Worm (Caenorhabditis elegans) whole organism, L4 larva: ENCODE measurements around the gene F31E8.5.
A peak's percentile ranks its signal among the peaks of the same experiment; 100 is the strongest.

Source experiments
- R02D3.7 ChIP-seq: fragments of 150-350 bp; sonication (generic microtip); optimal IDR thresholded peaks from 3 replicates; lab custom pipeline; 2014; ENCODE audit warnings: missing biosample characterization, missing genetic modification characterization
- T20F7.1 ChIP-seq: fragments of 200-800 bp; sonication (Bioruptor generic); optimal IDR thresholded peaks from 2 replicates; lab custom pipeline; 2018; ENCODE audit warnings: mild to moderate bottlenecking, missing genetic modification characterization, missing compliant biosample characterization
- Y48G9A.11 ChIP-seq: fragments of 200-800 bp; sonication (Bioruptor generic); IDR thresholded peaks from 2 replicates; pipeline ENCODE4 v1.3.6; 2022; ENCODE audit warnings: missing genetic modification reagents, missing genetic modification characterization, missing compliant biosample characterization
- aha-1 ChIP-seq: fragments of 150-350 bp; peaks from one replicate; lab custom pipeline; 2014; ENCODE audit warnings: missing biosample characterization, missing genetic modification characterization
- aly-2 ChIP-seq: sonication (generic microtip); optimal IDR thresholded peaks from 2 replicates; lab custom pipeline; 2018; ENCODE audit warnings: missing biosample characterization, missing genetic modification characterization
- attf-4 ChIP-seq: sonication (generic microtip); optimal IDR thresholded peaks from 3 replicates; lab custom pipeline; 2017; ENCODE audit warnings: missing biosample characterization, missing genetic modification characterization
- ceh-20 ChIP-seq: fragments of 200-800 bp; sonication (Bioruptor generic); IDR thresholded peaks from 2 replicates; pipeline ENCODE4 v1.3.6; 2022; ENCODE audit warnings: missing genetic modification reagents, missing genetic modification characterization, missing compliant biosample characterization
- ceh-28 ChIP-seq: fragments of 150-350 bp; optimal IDR thresholded peaks from 2 replicates; lab custom pipeline; 2014; ENCODE audit warnings: missing biosample characterization, missing genetic modification reagents, missing genetic modification characterization
- ceh-32 ChIP-seq: sonication (generic microtip); optimal IDR thresholded peaks from 2 replicates; lab custom pipeline; 2016; ENCODE audit warnings: mild to moderate bottlenecking, missing genetic modification characterization, missing compliant biosample characterization; ENCODE audit not compliant: poor library complexity
- ceh-82 ChIP-seq: sonication (generic microtip); optimal IDR thresholded peaks from 2 replicates; lab custom pipeline; 2017; ENCODE audit warnings: missing biosample characterization, missing genetic modification characterization
- ces-1 ChIP-seq: fragments of 150-350 bp; sonication (generic microtip); optimal IDR thresholded peaks from 4 replicates; lab custom pipeline; 2014; ENCODE audit warnings: missing biosample characterization, missing genetic modification reagents, missing genetic modification characterization
- cey-2 ChIP-seq: sonication (generic microtip); optimal IDR thresholded peaks from 3 replicates; lab custom pipeline; 2017; ENCODE audit warnings: missing genetic modification characterization, mild to moderate bottlenecking, missing compliant biosample characterization, antibody characterized with exemption, borderline replicate concordance; ENCODE audit not compliant: insufficient read depth
- daf-16 ChIP-seq, 3 experiments: sonication (generic microtip); optimal IDR thresholded peaks; 2 replicates each; lab custom pipeline; 2016 to 2017; ENCODE audit warnings: missing genetic modification characterization in 3 of 3, missing genetic modification reagents in 3 of 3, mild to moderate bottlenecking in 2 of 3, missing compliant biosample characterization in 2 of 3, missing biosample characterization in 1 of 3, moderate library complexity in 1 of 3
- dmd-6 ChIP-seq: fragments of 200-800 bp; sonication (Bioruptor generic); IDR thresholded peaks from 2 replicates; pipeline ENCODE4 v1.3.6; 2022; ENCODE audit warnings: missing genetic modification reagents, missing genetic modification characterization, missing compliant biosample characterization
- dmd-9 ChIP-seq: fragments of 200-800 bp; sonication (Bioruptor generic); IDR thresholded peaks from 2 replicates; pipeline ENCODE4 v1.3.6; 2022; ENCODE audit warnings: missing genetic modification reagents, missing genetic modification characterization, missing compliant biosample characterization
- hif-1 ChIP-seq, 2 experiments: sonication (generic microtip); optimal IDR thresholded peaks; 2 replicates each; lab custom pipeline; 2016 to 2017; ENCODE audit warnings: missing compliant biosample characterization in 2 of 2, missing genetic modification characterization in 2 of 2, missing genetic modification reagents in 2 of 2, missing genotype in 2 of 2, mild to moderate bottlenecking in 1 of 2
- hlh-11 ChIP-seq: fragments of 200-800 bp; sonication (Bioruptor generic); optimal IDR thresholded peaks from 2 replicates; lab custom pipeline; 2018; ENCODE audit warnings: mild to moderate bottlenecking, missing genetic modification characterization, missing compliant biosample characterization
- hlh-30 ChIP-seq: sonication (generic microtip); optimal IDR thresholded peaks from 2 replicates; lab custom pipeline; 2017; ENCODE audit warnings: antibody characterized with exemption, mild to moderate bottlenecking, missing genetic modification characterization, missing compliant biosample characterization; ENCODE audit not compliant: insufficient read depth
- hmg-1.1 ChIP-seq: fragments of 200-800 bp; sonication (Bioruptor generic); IDR thresholded peaks from 2 replicates; pipeline ENCODE4 v1.3.6; 2022; ENCODE audit warnings: missing genetic modification reagents, missing genetic modification characterization, missing compliant biosample characterization
- jun-1 ChIP-seq: fragments of 150-350 bp; optimal IDR thresholded peaks from 2 replicates; lab custom pipeline; 2014; ENCODE audit warnings: missing biosample characterization, missing genetic modification reagents, missing genetic modification characterization
- lin-1 ChIP-seq: fragments of 200-800 bp; sonication (Bioruptor generic); IDR thresholded peaks from 2 replicates; pipeline ENCODE4 v1.3.6; 2022; ENCODE audit warnings: missing genetic modification reagents, missing genetic modification characterization, missing compliant biosample characterization
- lin-13 ChIP-seq: fragments of 150-350 bp; optimal IDR thresholded peaks from 2 replicates; lab custom pipeline; 2014; ENCODE audit warnings: missing biosample characterization, missing genetic modification reagents, missing genetic modification characterization
- lsy-2 ChIP-seq, 2 experiments: fragments of 150-350 bp in 1 of 2; sonication (generic microtip) in 1 of 2; optimal IDR thresholded peaks; 2 replicates each; lab custom pipeline; 2014 to 2017; ENCODE audit warnings: missing biosample characterization in 2 of 2, missing genetic modification characterization in 2 of 2
- madf-5 ChIP-seq, 2 experiments: fragments of 200-800 bp; sonication (Bioruptor generic); IDR thresholded peaks; 2 replicates each; pipeline ENCODE4 v1.3.6; 2022; ENCODE audit warnings: missing compliant biosample characterization in 2 of 2, missing genetic modification characterization in 2 of 2
- mdl-1 ChIP-seq, 2 experiments: fragments of 150-350 bp in 1 of 2; sonication (generic microtip) in 1 of 2; optimal IDR thresholded peaks; 2 replicates each; lab custom pipeline; 2014 to 2017; ENCODE audit warnings: missing biosample characterization in 2 of 2, missing genetic modification characterization in 2 of 2
- mxl-3 ChIP-seq: fragments of 200-800 bp; sonication (Bioruptor generic); optimal IDR thresholded peaks from 2 replicates; lab custom pipeline; 2018; ENCODE audit warnings: mild to moderate bottlenecking, missing genetic modification characterization, missing compliant biosample characterization
- nhr-102 ChIP-seq: sonication (generic microtip); optimal IDR thresholded peaks from 2 replicates; lab custom pipeline; 2016; ENCODE audit warnings: mild to moderate bottlenecking, missing genetic modification characterization, moderate library complexity, missing compliant biosample characterization
- nhr-41 ChIP-seq: fragments of 200-800 bp; sonication (Bioruptor generic); IDR thresholded peaks from 2 replicates; pipeline ENCODE4 v1.3.6; 2022; ENCODE audit warnings: missing genetic modification reagents, missing genetic modification characterization, missing compliant biosample characterization
- nhr-77 ChIP-seq: fragments of 150-350 bp; optimal IDR thresholded peaks from 2 replicates; lab custom pipeline; 2014; ENCODE audit warnings: missing biosample characterization, missing genetic modification characterization
- pqm-1 ChIP-seq: sonication (generic microtip); optimal IDR thresholded peaks from 2 replicates; lab custom pipeline; 2017; ENCODE audit warnings: missing biosample characterization, missing genetic modification characterization
- rbr-2 ChIP-seq: sonication (generic microtip); optimal IDR thresholded peaks from 2 replicates; lab custom pipeline; 2016; ENCODE audit warnings: missing genotype, missing genetic modification characterization, missing compliant biosample characterization
- set-16 ChIP-seq: fragments of 200-800 bp; sonication (Bioruptor generic); IDR thresholded peaks from 2 replicates; pipeline ENCODE4 v1.3.6; 2022; ENCODE audit warnings: missing genetic modification reagents, missing genetic modification characterization, missing compliant biosample characterization
- skn-1 ChIP-seq: fragments of 150-350 bp; optimal IDR thresholded peaks from 2 replicates; lab custom pipeline; 2014; ENCODE audit warnings: missing biosample characterization, missing genetic modification characterization
- spr-1 ChIP-seq: sonication (generic microtip); optimal IDR thresholded peaks from 2 replicates; lab custom pipeline; 2016; ENCODE audit warnings: mild to moderate bottlenecking, missing genetic modification characterization, missing compliant biosample characterization
- unc-62 ChIP-seq, 3 experiments: fragments of 150-350 bp in 1 of 3; sonication (generic microtip); optimal IDR thresholded peaks in 2 of 3; peaks in 1 of 3; 1 replicate in 1 of 3; 2 replicates in 2 of 3; lab custom pipeline; 2014 to 2017; ENCODE audit warnings: missing biosample characterization in 3 of 3, missing genetic modification characterization in 3 of 3, missing genetic modification reagents in 3 of 3, missing genotype in 1 of 3
- zfp-2 ChIP-seq: sonication (generic microtip); optimal IDR thresholded peaks from 2 replicates; lab custom pipeline; 2016; ENCODE audit warnings: mild to moderate bottlenecking, missing genetic modification characterization, missing compliant biosample characterization

F31E8.5 gene

ce11 chrII:6833781-6834339 is 26.8 kb upstream of the F31E8.5 start (continued):
- TF ChIP-seq nhr-41 (GFP tag; lab: Robert Waterston, UW) (no peak), hlh-11 (tag; lab: Kevin White, UChicago) (peak; percentile 79)

ce11 chrII:6832695-6833389 is 25.8 kb upstream of the F31E8.5 start:
- TF ChIP-seq nhr-102 (no peak), spr-1 (no peak), zfp-2 (tag; lab: Kevin White, UChicago) (no peak), daf-16 (GFP tag; optimal IDR thresholded peaks at IDR 0.05; lab: Kevin White, UChicago) (peak in 1 of 2 experiments; percentile 17), daf-16 (tag; optimal IDR thresholded peaks at IDR 0.05; lab: Kevin White, UChicago) (no peak), skn-1 (tag; lab: Kevin White, UChicago) (no peak), rbr-2 (tag; lab: Kevin White, UChicago) (no peak), hlh-30 (peak; percentile 19), T20F7.1 (no peak), aly-2 (tag; lab: Kevin White, UChicago) (no peak), lin-13 (no peak), hlh-11 (tag; lab: Kevin White, UChicago) (peak; percentile 23), Y48G9A.11 (GFP tag; lab: Robert Waterston, UW) (no peak), jun-1 (no peak), set-16 (GFP tag; lab: Robert Waterston, UW) (peak; percentile 34; the same call in 1 of the 2 replicates), unc-62 (GFP tag; optimal IDR thresholded peaks at IDR 0.05 in 1 of 2; lab: Kevin White, UChicago) (peak in 1 of 2 experiments; percentile 76), unc-62 (tag; optimal IDR thresholded peaks at IDR 0.05; lab: Kevin White, UChicago) (no peak), nhr-77 (tag; lab: Kevin White, UChicago) (no peak), madf-5 (GFP tag; IDR thresholded peaks at IDR 0.05; lab: Robert Waterston, UW) (no peak), hmg-1.1 (GFP tag; lab: Robert Waterston, UW) (0 out of 2 replicates have a peak, but pooled peaks have one; percentile 12), ceh-28 (tag; lab: Kevin White, UChicago) (no peak), ceh-32 (tag; lab: Kevin White, UChicago) (no peak), ceh-82 (tag; lab: Kevin White, UChicago) (no peak), lin-1 (GFP tag; lab: Robert Waterston, UW) (no peak), ces-1 (GFP tag; lab: Kevin White, UChicago) (no peak), attf-4 (tag; lab: Kevin White, UChicago) (no peak), cey-2 (tag; lab: Kevin White, UChicago) (no peak), ceh-20 (GFP tag; lab: Robert Waterston, UW) (no peak), lsy-2 (tag; optimal IDR thresholded peaks at IDR 0.05; lab: Kevin White, UChicago) (no peak), dmd-6 (no peak), hif-1 (tag; optimal IDR thresholded peaks at IDR 0.05; lab: Kevin White, UChicago) (no peak), dmd-9 (no peak), aha-1 (tag; lab: Kevin White, UChicago) (peak; percentile 55), R02D3.7 (tag; lab: Kevin White, UChicago) (no peak), mdl-1 (tag; optimal IDR thresholded peaks at IDR 0.05; lab: Kevin White, UChicago) (peak in 1 of 2 experiments; percentile 8), mxl-3 (GFP tag; lab: Kevin White, UChicago) (peak; percentile 7), pqm-1 (tag; lab: Kevin White, UChicago) (no peak)
